Worm (Caenorhabditis elegans): ENCODE measurements around the gene col-40.

- TF ChIP-seq dao-5 (tag; optimal IDR thresholded peaks at IDR 0.05) (no peak), him-1 (tag; optimal IDR thresholded peaks at IDR 0.05) (no peak)
Measured at ce11 chrII:1152732-1153131, 46.0 kb upstream of the col-40 start.

Data from whole organism, L4/young adult.